Worm (Caenorhabditis elegans): Measurements from ENCODE around the gene nas-29.
"Not testable (repeated sequence)": the region's sequence is repeated elsewhere in the genome, so short reads cannot be mapped to it uniquely, and the experiment has no call there.

DNA sequence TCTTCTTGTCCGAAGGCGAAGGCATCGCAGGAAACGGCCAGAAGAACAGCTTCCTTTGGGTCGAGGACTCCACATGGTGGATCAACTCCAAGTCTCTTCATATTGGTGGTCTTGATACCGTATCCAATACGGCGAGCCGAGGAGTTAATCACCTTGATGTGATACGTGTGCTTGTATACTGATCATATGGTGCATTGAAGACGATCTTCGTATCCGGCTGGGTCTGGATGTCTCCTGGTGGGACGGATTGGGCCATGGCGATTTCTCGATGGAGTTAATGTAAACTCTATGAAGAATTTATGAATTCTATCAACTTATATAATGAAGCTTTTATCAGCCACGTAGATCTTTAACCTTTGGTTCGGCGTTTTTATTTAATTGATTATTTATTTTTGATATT lies 26.6 kb downstream of the nas-29 start, which contains the start of gene msp-74:
- TF ChIP-seq nhr-23, nhr-237, ceh-16, nhr-12, nhr-10 (tag; optimal IDR thresholded peaks at IDR 0.05): not testable (repeated sequence)
